Worm (Caenorhabditis elegans): ENCODE results near the gene srlf-31.

Gene srlf-31

ce11 chrIV:11959573-11959972 lies 36.6 kb upstream of the srlf-31 start, which contains the start of gene tgt-1:
Gene tgt-1, minus strand, starts transcription at chrIV:11959804.
- TF ChIP-seq ceh-16 (tag; optimal IDR thresholded peaks at IDR 0.05) (no peak), nfya-1 (tag; optimal IDR thresholded peaks at IDR 0.05; ENCODE audit: insufficient read depth) (no peak), nhr-11 (tag; optimal IDR thresholded peaks at IDR 0.05) (no peak), elt-2 (tag; optimal IDR thresholded peaks at IDR 0.05) (no peak), fkh-10 (GFP tag; optimal IDR thresholded peaks at IDR 0.05) (no peak), snpc-4 (tag; optimal IDR thresholded peaks at IDR 0.05) (no peak), hmg-11 (tag; optimal IDR thresholded peaks at IDR 0.05) (no peak), lin-39 (tag; optimal IDR thresholded peaks at IDR 0.05) (no peak), lin-15B (tag; optimal IDR thresholded peaks at IDR 0.05) (no peak), unc-39 (tag; optimal IDR thresholded peaks at IDR 0.05) (no peak), mml-1 (tag; optimal IDR thresholded peaks at IDR 0.05) (no peak), nhr-76 (tag; optimal IDR thresholded peaks at IDR 0.05) (no peak), ZK546.5 (tag; optimal IDR thresholded peaks at IDR 0.05) (no peak), unc-62 (GFP tag; optimal IDR thresholded peaks at IDR 0.05) (no peak), nhr-237 (tag; optimal IDR thresholded peaks at IDR 0.05) (no peak), fkh-2 (tag; optimal IDR thresholded peaks at IDR 0.05) (no peak), egl-5 (tag; optimal IDR thresholded peaks at IDR 0.05) (no peak), jun-1 (tag; optimal IDR thresholded peaks at IDR 0.05) (no peak), nhr-25 (tag; optimal IDR thresholded peaks at IDR 0.05) (no peak), mdl-1 (tag; optimal IDR thresholded peaks at IDR 0.05) (no peak)

ce11 chrIV:11957074-11957473 lies 34.1 kb upstream of the srlf-31 start:
- TF ChIP-seq nfya-1 (tag; optimal IDR thresholded peaks at IDR 0.05; ENCODE audit: insufficient read depth) (peak; percentile 15), aly-2 (tag; optimal IDR thresholded peaks at IDR 0.05) (no peak), ceh-9 (tag; optimal IDR thresholded peaks at IDR 0.05) (no peak), lin-39 (tag; optimal IDR thresholded peaks at IDR 0.05) (peak; percentile 19), nhr-28 (tag; optimal IDR thresholded peaks at IDR 0.05) (no peak), pha-4 (tag; optimal IDR thresholded peaks at IDR 0.05) (peak; percentile 79)

- TF ChIP-seq fkh-10 (GFP tag; optimal IDR thresholded peaks at IDR 0.05) (no peak), sea-2 (GFP tag; optimal IDR thresholded peaks at IDR 0.05) (no peak), aly-2 (tag; optimal IDR thresholded peaks at IDR 0.05) (no peak), mdl-1 (tag; optimal IDR thresholded peaks at IDR 0.05) (peak; percentile 99), jun-1 (tag; optimal IDR thresholded peaks at IDR 0.05) (peak; percentile 88), fkh-2 (tag; optimal IDR thresholded peaks at IDR 0.05) (no peak), fos-1 (tag; optimal IDR thresholded peaks at IDR 0.05) (peak; percentile 3), tbx-2 (tag; optimal IDR thresholded peaks at IDR 0.05) (peak; percentile 57), nhr-237 (tag; optimal IDR thresholded peaks at IDR 0.05) (no peak), ZK546.5 (tag; optimal IDR thresholded peaks at IDR 0.05) (no peak), snpc-4 (tag; optimal IDR thresholded peaks at IDR 0.05) (peak; percentile 39), egl-27 (tag; optimal IDR thresholded peaks at IDR 0.05) (peak; percentile 68), R02D3.7 (tag; optimal IDR thresholded peaks at IDR 0.05) (peak; percentile 27), pqm-1 (tag; optimal IDR thresholded peaks at IDR 0.05) (peak; percentile 62), eor-1 (tag; optimal IDR thresholded peaks at IDR 0.05) (no peak), nhr-25 (tag; optimal IDR thresholded peaks at IDR 0.05) (peak; percentile 99), elt-2 (tag; optimal IDR thresholded peaks at IDR 0.05) (peak; percentile 89), mml-1 (tag; optimal IDR thresholded peaks at IDR 0.05) (peak; percentile 40), lin-15B (tag; optimal IDR thresholded peaks at IDR 0.05) (peak; percentile 37), nhr-43 (tag; optimal IDR thresholded peaks at IDR 0.05; ENCODE audit: poor library complexity, severe bottlenecking) (peak; percentile 98), egl-5 (tag; optimal IDR thresholded peaks at IDR 0.05) (no peak), nhr-28 (tag; optimal IDR thresholded peaks at IDR 0.05) (peak; percentile 57), ceh-82 (tag; optimal IDR thresholded peaks at IDR 0.05) (no peak), nhr-23 (tag; optimal IDR thresholded peaks at IDR 0.05) (peak; percentile 93), ztf-4 (tag; optimal IDR thresholded peaks at IDR 0.05) (no peak), elt-3 (tag; optimal IDR thresholded peaks at IDR 0.05) (peak in 2 of 3 experiments; percentile 73 to 93), nfya-1 (tag; optimal IDR thresholded peaks at IDR 0.05; ENCODE audit: insufficient read depth) (peak; percentile 78), elt-1 (tag; optimal IDR thresholded peaks at IDR 0.05) (peak; percentile 60), daf-12 (tag; optimal IDR thresholded peaks at IDR 0.05) (no peak), nhr-12 (tag; optimal IDR thresholded peaks at IDR 0.05) (no peak), unc-62 (GFP tag; optimal IDR thresholded peaks at IDR 0.05) (peak; percentile 81), skn-1 (tag; optimal IDR thresholded peaks at IDR 0.05) (no peak), nhr-77 (tag; optimal IDR thresholded peaks at IDR 0.05) (no peak), ceh-28 (tag; optimal IDR thresholded peaks at IDR 0.05) (peak; percentile 49), pha-4 (tag; optimal IDR thresholded peaks at IDR 0.05) (peak; percentile 91), lsy-12 (tag; optimal IDR thresholded peaks at IDR 0.05) (peak; percentile 81)
These were observed 33.4 kb upstream of the srlf-31 start for ce11 chrIV:11956387-11956786.
